Fruit fly (Drosophila melanogaster) whole organism, prepupa: Measurements from ENCODE around the gene S6KL.

ENCODE experiments used
- CG10631 ChIP-seq: fragments of 200-800 bp; sonication (Bioruptor generic); optimal IDR thresholded peaks from 2 replicates; lab custom pipeline; 2016; ENCODE audit warnings: missing biosample characterization, missing genetic modification characterization
- CG10669 ChIP-seq: fragments of 200-800 bp; sonication (Bioruptor generic); optimal IDR thresholded peaks from 3 replicates; lab custom pipeline; 2018; ENCODE audit warnings: missing biosample characterization, mild to moderate bottlenecking, missing genetic modification characterization, moderate library complexity
- CG11294 ChIP-seq: fragments of 200-800 bp; sonication (Bioruptor generic); IDR thresholded peaks from 2 replicates; pipeline ENCODE4 v1.3.6; 2022; ENCODE audit warnings: missing biosample characterization, missing genetic modification characterization
- CG15336 ChIP-seq: fragments of 200-800 bp; sonication (Bioruptor generic); IDR thresholded peaks from 2 replicates; pipeline ENCODE4 v1.3.6; 2022; ENCODE audit warnings: missing biosample characterization, missing genetic modification characterization
- CG31627 ChIP-seq: fragments of 200-800 bp; sonication (Bioruptor generic); optimal IDR thresholded peaks from 3 replicates; lab custom pipeline; 2016; ENCODE audit warnings: missing biosample characterization, missing genetic modification characterization
- CG32006 ChIP-seq: fragments of 200-800 bp; sonication (Bioruptor generic); optimal IDR thresholded peaks from 3 replicates; lab custom pipeline; 2017; ENCODE audit warnings: missing biosample characterization, mild to moderate bottlenecking, missing genetic modification characterization
- CG3919 ChIP-seq: fragments of 200-800 bp; sonication (Bioruptor generic); optimal IDR thresholded peaks from 3 replicates; lab custom pipeline; 2016; ENCODE audit warnings: missing biosample characterization, missing genetic modification characterization
- CG4318 ChIP-seq: fragments of 200-800 bp; sonication (Bioruptor generic); optimal IDR thresholded peaks from 3 replicates; lab custom pipeline; 2017; ENCODE audit warnings: missing biosample characterization, mild to moderate bottlenecking, missing genetic modification characterization
- CG6163 ChIP-seq: fragments of 200-800 bp; sonication (Bioruptor generic); IDR thresholded peaks from 3 replicates; pipeline ENCODE4 v1.3.6; 2022; ENCODE audit warnings: missing biosample characterization, missing genetic modification characterization
- CG6792 ChIP-seq: fragments of 200-800 bp; sonication (Bioruptor generic); optimal IDR thresholded peaks from 3 replicates; lab custom pipeline; 2016; ENCODE audit warnings: missing biosample characterization, missing genetic modification characterization
- CG6854 ChIP-seq: fragments of 200-800 bp; sonication (Bioruptor generic); optimal IDR thresholded peaks from 2 replicates; lab custom pipeline; 2017; ENCODE audit warnings: missing biosample characterization, mild to moderate bottlenecking, missing genetic modification characterization
- CG7368 ChIP-seq: fragments of 200-800 bp; sonication (Bioruptor generic); optimal IDR thresholded peaks from 3 replicates; lab custom pipeline; 2016; ENCODE audit warnings: missing biosample characterization, missing genetic modification characterization
- CG8119 ChIP-seq: fragments of 200-800 bp; sonication (Bioruptor generic); IDR thresholded peaks from 3 replicates; pipeline ENCODE4 v1.3.6; 2022; ENCODE audit warnings: missing biosample characterization, missing genetic modification characterization
- CG8632 ChIP-seq: fragments of 200-800 bp; sonication (Bioruptor generic); optimal IDR thresholded peaks from 3 replicates; lab custom pipeline; 2016; ENCODE audit warnings: missing biosample characterization, missing genetic modification characterization
- Eip75B ChIP-seq: fragments of 200-800 bp; sonication (Bioruptor generic); optimal IDR thresholded peaks from 3 replicates; lab custom pipeline; 2016; ENCODE audit warnings: missing biosample characterization, missing genetic modification characterization
- Eip78C ChIP-seq: fragments of 200-800 bp; sonication (Bioruptor generic); peaks from one replicate; lab custom pipeline; 2016; ENCODE audit warnings: missing biosample characterization, missing genetic modification characterization
- Ets96B ChIP-seq: fragments of 200-800 bp; optimal IDR thresholded peaks from 2 replicates; lab custom pipeline; 2019; ENCODE audit warnings: missing biosample characterization, mild to moderate bottlenecking, missing genetic modification characterization, moderate library complexity
- Gug ChIP-seq: fragments of 200-800 bp; sonication (Bioruptor generic); IDR thresholded peaks from 2 replicates; pipeline ENCODE4 v1.3.6; 2022; ENCODE audit warnings: missing biosample characterization, missing genetic modification characterization
- Hr39 ChIP-seq: fragments of 200-800 bp; sonication (Bioruptor generic); optimal IDR thresholded peaks from 2 replicates; lab custom pipeline; 2016; ENCODE audit warnings: missing biosample characterization, missing genetic modification characterization
- Hr4 ChIP-seq: fragments of 200-800 bp; sonication (Bioruptor generic); optimal IDR thresholded peaks from 3 replicates; lab custom pipeline; 2016; ENCODE audit warnings: missing biosample characterization, missing genetic modification characterization
- Lpt ChIP-seq: fragments of 200-800 bp; sonication (Bioruptor generic); optimal IDR thresholded peaks from 3 replicates; lab custom pipeline; 2016; ENCODE audit warnings: missing biosample characterization, missing genetic modification characterization
- Met ChIP-seq: fragments of 200-800 bp; sonication (Bioruptor generic); optimal IDR thresholded peaks from 3 replicates; lab custom pipeline; 2016; ENCODE audit warnings: missing biosample characterization, missing genetic modification characterization
- OdsH ChIP-seq: fragments of 200-800 bp; sonication (Bioruptor generic); optimal IDR thresholded peaks from 3 replicates; lab custom pipeline; 2016; ENCODE audit warnings: missing biosample characterization, missing genetic modification characterization
- Smox ChIP-seq: fragments of 200-800 bp; sonication (Bioruptor generic); optimal IDR thresholded peaks from 3 replicates; lab custom pipeline; 2016; ENCODE audit warnings: missing biosample characterization, missing genetic modification characterization
- Sox102F ChIP-seq: fragments of 200-800 bp; sonication (Bioruptor generic); optimal IDR thresholded peaks from 2 replicates; lab custom pipeline; 2016; ENCODE audit warnings: missing biosample characterization, mild to moderate bottlenecking, missing genetic modification characterization
- Sox14 ChIP-seq: fragments of 200-800 bp; sonication (Bioruptor generic); optimal IDR thresholded peaks from 3 replicates; lab custom pipeline; 2016; ENCODE audit warnings: missing biosample characterization, missing genetic modification characterization
- achi ChIP-seq: fragments of 200-800 bp; sonication (Bioruptor generic); optimal IDR thresholded peaks from 3 replicates; lab custom pipeline; 2016; ENCODE audit warnings: missing biosample characterization, missing genetic modification characterization
- cyc ChIP-seq: fragments of 200-800 bp; sonication (Bioruptor generic); optimal IDR thresholded peaks from 3 replicates; lab custom pipeline; 2016; ENCODE audit warnings: missing biosample characterization, missing genetic modification characterization
- dsx ChIP-seq: fragments of 200-800 bp; optimal IDR thresholded peaks from 3 replicates; lab custom pipeline; 2019; ENCODE audit warnings: missing biosample characterization, mild to moderate bottlenecking, missing genetic modification characterization, moderate library complexity; ENCODE audit not compliant: poor library complexity, severe bottlenecking
- eg ChIP-seq: fragments of 200-800 bp; sonication (Bioruptor generic); IDR thresholded peaks from 3 replicates; pipeline ENCODE4 v1.3.6; 2022; ENCODE audit warnings: missing biosample characterization, missing genetic modification characterization
- esn ChIP-seq: fragments of 200-800 bp; sonication (Bioruptor generic); optimal IDR thresholded peaks from 2 replicates; lab custom pipeline; 2016; ENCODE audit warnings: missing biosample characterization, mild to moderate bottlenecking, missing genetic modification characterization, moderate library complexity
- fd59A ChIP-seq: fragments of 200-800 bp; sonication (Bioruptor generic); optimal IDR thresholded peaks from 2 replicates; lab custom pipeline; 2017; ENCODE audit warnings: missing biosample characterization, mild to moderate bottlenecking, missing genetic modification characterization, missing genetic modification reagents
- fkh ChIP-seq: fragments of 200-800 bp; sonication (Bioruptor generic); optimal IDR thresholded peaks from 3 replicates; lab custom pipeline; 2017; ENCODE audit warnings: missing biosample characterization, mild to moderate bottlenecking, missing genetic modification characterization, moderate library complexity
- lz ChIP-seq: fragments of 200-800 bp; sonication (Bioruptor generic); optimal IDR thresholded peaks from 3 replicates; lab custom pipeline; 2016; ENCODE audit warnings: missing biosample characterization, missing genetic modification characterization
- net ChIP-seq: fragments of 200-800 bp; sonication (Bioruptor generic); optimal IDR thresholded peaks from 3 replicates; lab custom pipeline; 2016; ENCODE audit warnings: missing biosample characterization, missing genetic modification characterization
- pdm3 ChIP-seq: fragments of 200-800 bp; sonication (Bioruptor generic); optimal IDR thresholded peaks from 3 replicates; lab custom pipeline; 2016; ENCODE audit warnings: missing biosample characterization, missing genetic modification characterization
- spab ChIP-seq: fragments of 200-800 bp; sonication (Bioruptor generic); optimal IDR thresholded peaks from 2 replicates; lab custom pipeline; 2017; ENCODE audit warnings: missing biosample characterization, mild to moderate bottlenecking, missing genetic modification characterization, missing genetic modification reagents
- ss ChIP-seq, 2 experiments: fragments of 200-800 bp; sonication (Bioruptor generic); optimal IDR thresholded peaks; 2 replicates in 1 of 2; 3 replicates in 1 of 2; lab custom pipeline; 2017 to 2018; ENCODE audit warnings: mild to moderate bottlenecking in 2 of 2, missing biosample characterization in 2 of 2, missing genetic modification characterization in 2 of 2, moderate library complexity in 1 of 2
- svp ChIP-seq: fragments of 200-800 bp; sonication (Bioruptor generic); peaks from one replicate; lab custom pipeline; 2016; ENCODE audit warnings: missing biosample characterization, missing genetic modification characterization
- topi ChIP-seq: fragments of 200-800 bp; sonication (Bioruptor generic); optimal IDR thresholded peaks from 3 replicates; lab custom pipeline; 2016; ENCODE audit warnings: missing biosample characterization, missing genetic modification characterization

S6KL gene

dm6 chrX:18813049-18813448, 24.8 kb downstream of the S6KL start, which contains the start of gene CG42450:
Gene CG42450, plus strand, starts transcription at chrX:18813297.
- no peak for TF ChIP-seq fd59A
- TF ChIP-seq eg (GFP tag; lab: Robert Waterston, UW) = no peak
- no peak for TF ChIP-seq CG7368 (GFP tag; lab: Kevin White, UChicago)
- no peak for TF ChIP-seq dsx (GFP tag; lab: Kevin White, UChicago)
- no peak for TF ChIP-seq CG6854
- TF ChIP-seq pdm3 = no peak
- no peak for TF ChIP-seq net (GFP tag; lab: Kevin White, UChicago)

DNA sequence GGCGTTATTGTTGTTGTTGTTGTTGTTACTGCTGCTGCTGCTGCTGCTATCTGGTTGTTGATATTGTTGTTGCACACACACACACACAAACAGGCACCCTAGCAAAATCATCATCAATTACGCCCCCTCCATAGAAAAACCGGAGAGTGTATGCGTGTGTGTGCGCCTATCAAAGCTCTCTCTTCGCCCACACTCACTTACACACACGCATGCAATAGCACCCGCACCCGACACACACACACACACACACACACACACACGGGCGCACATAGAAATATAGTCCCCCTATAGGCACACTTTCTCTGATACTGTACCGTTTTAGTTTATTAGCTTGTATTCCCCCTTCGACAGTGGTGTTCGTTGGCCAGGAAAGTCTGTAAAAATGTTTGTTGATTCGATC, 26.1 kb downstream of the S6KL start:
- no peak for TF ChIP-seq Hr39 (GFP tag; lab: Kevin White, UChicago)
- no peak for TF ChIP-seq CG7368 (GFP tag; lab: Kevin White, UChicago)
- TF ChIP-seq OdsH (GFP tag; lab: Kevin White, UChicago) = no peak
- TF ChIP-seq achi (GFP tag; lab: Kevin White, UChicago) = no peak
- TF ChIP-seq spab = no peak
- no peak for TF ChIP-seq esn (GFP tag; lab: Kevin White, UChicago)

DNA sequence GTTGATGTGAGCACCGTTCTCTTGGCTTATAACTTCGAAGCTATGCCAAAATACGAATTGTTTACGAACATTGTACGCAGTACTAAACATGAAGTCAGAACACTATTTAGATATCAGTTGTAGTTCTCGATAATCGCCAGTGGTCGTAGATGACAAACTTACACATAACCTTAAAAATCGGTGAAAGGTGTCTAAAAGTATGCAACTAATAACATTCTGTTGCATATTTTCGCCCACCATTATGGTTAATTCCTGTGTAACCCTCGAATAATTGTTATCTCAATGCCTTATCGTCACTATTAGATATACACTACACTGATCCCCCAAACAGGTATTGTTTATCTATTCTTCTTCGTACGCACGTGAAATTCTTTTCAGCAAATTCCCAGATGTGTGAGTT, 26.7 kb downstream of the S6KL start:
- TF ChIP-seq CG6792 (GFP tag; lab: Kevin White, UChicago) = no peak
- no peak for TF ChIP-seq CG31627 (GFP tag; lab: Kevin White, UChicago)
- no peak for TF ChIP-seq CG4318 (GFP tag; lab: Kevin White, UChicago)
- no peak for TF ChIP-seq CG10669 (GFP tag; lab: Kevin White, UChicago)
- no peak for TF ChIP-seq lz (GFP tag; lab: Kevin White, UChicago)
- no peak for TF ChIP-seq Sox102F (GFP tag; lab: Kevin White, UChicago)
- TF ChIP-seq Eip78C (GFP tag; lab: Kevin White, UChicago) = no peak
- no peak for TF ChIP-seq eg (GFP tag; lab: Robert Waterston, UW)
- no peak for TF ChIP-seq CG11294 (GFP tag; lab: Robert Waterston, UW)
- TF ChIP-seq Lpt (GFP tag; lab: Kevin White, UChicago) = no peak

DNA sequence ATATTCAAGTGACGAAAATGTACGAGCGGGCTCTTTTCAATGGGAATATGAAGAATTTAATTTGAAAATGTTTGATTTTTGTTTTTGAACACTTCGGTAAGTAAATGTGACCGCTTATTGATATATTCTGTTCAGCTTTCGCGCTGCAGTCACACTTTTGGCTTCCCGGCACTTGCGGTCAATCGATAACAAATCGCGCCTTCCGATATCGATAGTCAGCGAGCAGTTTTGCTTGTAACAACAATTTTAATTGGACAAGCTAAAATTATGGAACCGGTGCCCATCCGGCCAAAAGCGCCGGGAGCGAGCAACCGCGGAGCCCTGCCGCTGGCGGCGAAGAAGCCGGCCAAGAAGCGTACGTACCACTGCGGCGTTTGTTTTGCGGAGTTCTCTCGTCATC, 42.1 kb downstream of the S6KL start, which contains the start of gene CG7101:
CG7101 (plus strand) TSS at position 196 of the 400 bp plus-strand sequence.
- peak; percentile 26 for TF ChIP-seq Eip78C (GFP tag; lab: Kevin White, UChicago)
- TF ChIP-seq svp (GFP tag; lab: Kevin White, UChicago) = no peak

dm6 chrX:18832371-18832852, 44.1 kb downstream of the S6KL start, which contains the start of gene Pvf1:
Gene Pvf1, plus strand, starts transcription at chrX:18832682.
- TF ChIP-seq esn (GFP tag; lab: Kevin White, UChicago) = peak; percentile 25
- TF ChIP-seq CG32006 (GFP tag; lab: Kevin White, UChicago) = no peak
- TF ChIP-seq Eip78C (GFP tag; lab: Kevin White, UChicago) = peak; percentile 78
- TF ChIP-seq ss (GFP tag; optimal IDR thresholded peaks at IDR 0.05; lab: Kevin White, UChicago) = peak; percentile 30 to 37
- no peak; the same call in 1 of the 2 replicates for TF ChIP-seq CG15336 (GFP tag; lab: Robert Waterston, UW)
- no peak for TF ChIP-seq Lpt (GFP tag; lab: Kevin White, UChicago)
- no peak for TF ChIP-seq Sox14 (GFP tag; lab: Kevin White, UChicago)
- TF ChIP-seq Sox102F (GFP tag; lab: Kevin White, UChicago) = peak; percentile 18
- TF ChIP-seq topi = peak; percentile 26
- no peak for TF ChIP-seq Ets96B (tag; lab: Kevin White, UChicago)
- TF ChIP-seq OdsH (GFP tag; lab: Kevin White, UChicago) = peak; percentile 20
- TF ChIP-seq Met (GFP tag; lab: Kevin White, UChicago) = peak; percentile 10
- 0 out of 3 replicates have a peak, but pooled peaks have one; percentile 20 for TF ChIP-seq CG8119 (GFP tag; lab: Robert Waterston, UW)
- TF ChIP-seq Eip75B (GFP tag; lab: Kevin White, UChicago) = peak; percentile 18
- TF ChIP-seq CG10631 = no peak
- peak; percentile 32 for TF ChIP-seq CG7368 (GFP tag; lab: Kevin White, UChicago)
- TF ChIP-seq fkh (GFP tag; lab: Kevin White, UChicago) = peak; percentile 46
- no peak for TF ChIP-seq pdm3
- TF ChIP-seq CG3919 (GFP tag; lab: Kevin White, UChicago) = peak; percentile 47
- peak; percentile 25 for TF ChIP-seq lz (GFP tag; lab: Kevin White, UChicago)
- peak; percentile 54; the same call in 1 of the 3 replicates for TF ChIP-seq eg (GFP tag; lab: Robert Waterston, UW)
- TF ChIP-seq CG6163 (GFP tag; lab: Robert Waterston, UW) = peak; percentile 56; the same call in 1 of the 3 replicates
- peak; percentile 23 for TF ChIP-seq dsx (GFP tag; lab: Kevin White, UChicago)
- TF ChIP-seq Gug (GFP tag; lab: Robert Waterston, UW) = no peak
- TF ChIP-seq svp (GFP tag; lab: Kevin White, UChicago) = no peak
- TF ChIP-seq CG8632 (GFP tag; lab: Kevin White, UChicago) = no peak
- TF ChIP-seq Smox (GFP tag; lab: Kevin White, UChicago) = peak; percentile 31
- TF ChIP-seq cyc (GFP tag; lab: Kevin White, UChicago) = no peak
- TF ChIP-seq spab = no peak
- no peak for TF ChIP-seq Hr4 (GFP tag; lab: Kevin White, UChicago)
- no peak for TF ChIP-seq fd59A
